Worm (Caenorhabditis elegans) whole organism, L2 larva: Measurements from ENCODE around the gene pde-2.

ENCODE experiments used
- aly-2 ChIP-seq: fragments of 150-350 bp; optimal IDR thresholded peaks from 2 replicates; lab custom pipeline; 2014; ENCODE audit warnings: missing biosample characterization, missing genetic modification characterization
- unc-39 ChIP-seq: fragments of 150-350 bp; optimal IDR thresholded peaks from 2 replicates; lab custom pipeline; 2014; ENCODE audit warnings: missing biosample characterization, missing genetic modification characterization

DNA sequence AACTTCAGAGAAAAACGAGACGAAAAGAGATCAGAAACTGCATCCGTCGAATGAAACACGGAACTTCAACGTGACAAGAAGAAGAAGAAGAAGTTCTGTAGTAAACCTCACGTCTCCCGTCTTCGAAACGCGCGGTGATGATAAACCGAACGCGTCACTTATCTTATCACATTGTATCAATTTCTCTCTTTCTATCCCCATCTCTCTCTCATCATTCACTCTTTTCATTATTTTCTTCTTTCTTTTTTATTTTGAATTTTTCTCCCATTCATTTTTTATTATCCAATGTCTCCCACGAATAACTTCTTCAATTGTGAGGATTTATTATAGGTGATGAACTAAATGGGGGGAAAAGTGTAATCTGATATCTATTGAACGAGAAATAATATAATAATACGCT is 5.2 kb upstream of the pde-2 start:
- TF ChIP-seq unc-39 (tag; lab: Kevin White, UChicago) (no peak), aly-2 (tag; lab: Kevin White, UChicago) (no peak)
